Worm (Caenorhabditis elegans) whole organism, mixed stage, embryonic: ENCODE measurements around the gene F18E9.3.

Experiments
- elt-3 ChIP-seq: fragments of 150-350 bp; optimal IDR thresholded peaks from 2 replicates; lab custom pipeline; 2014; ENCODE audit warnings: missing biosample characterization, missing genetic modification characterization
- mep-1 ChIP-seq: fragments of 150-350 bp; optimal IDR thresholded peaks from 2 replicates; lab custom pipeline; 2017; ENCODE audit warnings: missing biosample characterization, missing genetic modification reagents, missing genetic modification characterization, inconsistent platforms
- sptf-1 ChIP-seq: sonication (generic microtip); optimal IDR thresholded peaks from 2 replicates; lab custom pipeline; 2017; ENCODE audit warnings: mild to moderate bottlenecking, missing genetic modification characterization, moderate library complexity, missing compliant biosample characterization
- ztf-11 ChIP-seq: fragments of 150-350 bp; optimal IDR thresholded peaks from 2 replicates; lab custom pipeline; 2014; ENCODE audit warnings: missing biosample characterization, missing genetic modification characterization

DNA sequence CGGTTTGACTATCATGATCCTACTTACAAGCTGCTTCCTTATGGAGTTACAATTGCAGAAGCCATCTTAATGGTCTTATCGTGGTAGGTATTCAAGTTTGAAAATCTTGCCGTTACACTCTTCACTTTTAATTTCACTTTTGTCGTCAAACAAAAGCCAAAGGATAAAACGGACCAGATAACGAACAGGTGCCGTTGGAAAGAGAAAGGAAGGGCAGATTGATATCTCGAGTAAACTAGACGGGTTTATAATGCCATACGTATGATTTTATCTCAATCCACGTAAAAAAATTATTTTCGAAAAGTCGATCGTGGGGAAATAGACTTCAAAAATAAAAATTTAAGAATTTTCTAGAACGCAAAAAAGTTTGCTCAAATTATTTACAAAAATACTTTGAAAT is 31.9 kb upstream of the F18E9.3 start:
- TF ChIP-seq elt-3 (tag; lab: Kevin White, UChicago) (no peak), sptf-1 (no peak), ztf-11 (no peak), mep-1 (no peak)
